Fruit fly (Drosophila melanogaster): Measurements from ENCODE around the gene CG14314.

The CG14314 gene

dm6 chr3R:18220211-18220749, 4.3 kb downstream of the CG14314 start, which contains the start of the genes CG7988 and CG7183 (continued):
- TF ChIP-seq CG2875 (GFP tag; optimal IDR thresholded peaks at IDR 0.05) (peak; percentile 93), wdn (GFP tag; IDR thresholded peaks at IDR 0.05) (peak; percentile 96), CG13775 (GFP tag; optimal IDR thresholded peaks at IDR 0.05) (peak; percentile 98), CG34422 (GFP tag; IDR thresholded peaks at IDR 0.05) (peak; percentile 99), CG8359 (GFP tag; optimal IDR thresholded peaks at IDR 0.05; ENCODE audit: borderline replicate concordance) (peak; percentile 80), Max (GFP tag; optimal IDR thresholded peaks at IDR 0.05) (peak; percentile 96), slbo (GFP tag; IDR thresholded peaks at IDR 0.05) (peak; percentile 99), wor (GFP tag; IDR thresholded peaks at IDR 0.05) (peak; percentile 97), bcd (GFP tag; optimal IDR thresholded peaks at IDR 0.05) (peak; percentile 96), CG10209 (GFP tag; optimal IDR thresholded peaks at IDR 0.05) (peak; percentile 98), NK7.1 (GFP tag; optimal IDR thresholded peaks at IDR 0.05) (peak; percentile 88), grn (GFP tag; optimal IDR thresholded peaks at IDR 0.05) (no peak), knrl (GFP tag; IDR thresholded peaks at IDR 0.05; ENCODE audit: partially characterized antibody) (no peak; the same call in 2 of the 3 replicates), zfh2 (GFP tag; optimal IDR thresholded peaks at IDR 0.05) (peak; percentile 91), D19B (GFP tag; optimal IDR thresholded peaks at IDR 0.05) (peak; percentile 79), CG12942 (GFP tag; optimal IDR thresholded peaks at IDR 0.05) (peak; percentile 97), CG1832 (GFP tag; optimal IDR thresholded peaks at IDR 0.05) (no peak), Scr (GFP tag; IDR thresholded peaks at IDR 0.05; ENCODE audit: partially characterized antibody) (peak; percentile 23; the same call in 1 of the 2 replicates), nmo (GFP tag; optimal IDR thresholded peaks at IDR 0.05) (peak; percentile 99), CG11723 (GFP tag; optimal IDR thresholded peaks at IDR 0.05) (peak; percentile 92), CG5180 (GFP tag; optimal IDR thresholded peaks at IDR 0.05) (peak; percentile 75), CG2129 (GFP tag; IDR thresholded peaks at IDR 0.05; ENCODE audit: partially characterized antibody) (no peak), CoRest (tag; optimal IDR thresholded peaks at IDR 0.05) (peak; percentile 99), CG4282 (GFP tag; optimal IDR thresholded peaks at IDR 0.05) (peak; percentile 70), Ssrp (tag; optimal IDR thresholded peaks at IDR 0.05) (peak; percentile 99), CG15269 (tag; optimal IDR thresholded peaks at IDR 0.05) (peak; percentile 98), pb (GFP tag; optimal IDR thresholded peaks at IDR 0.05) (peak; percentile 73), CG8281 (tag; optimal IDR thresholded peaks at IDR 0.05) (peak; percentile 87), Dad (GFP tag; optimal IDR thresholded peaks at IDR 0.05) (peak; percentile 92), pfk (GFP tag; optimal IDR thresholded peaks at IDR 0.05) (no peak), H15 (GFP tag; IDR thresholded peaks at IDR 0.05) (peak; percentile 98), CG10431 (GFP tag; optimal IDR thresholded peaks at IDR 0.05) (peak; percentile 86), vvl (GFP tag; IDR thresholded peaks at IDR 0.05) (peak; percentile 99), Fer2 (tag; optimal IDR thresholded peaks at IDR 0.05) (peak; percentile 95), CG34224 (GFP tag; IDR thresholded peaks at IDR 0.05; ENCODE audit: partially characterized antibody) (no peak), CG8388 (GFP tag; optimal IDR thresholded peaks at IDR 0.05) (peak; percentile 98), Hmr (GFP tag; optimal IDR thresholded peaks at IDR 0.05) (peak; percentile 96), Usf (GFP tag; optimal IDR thresholded peaks at IDR 0.05) (peak; percentile 94), CG2120 (GFP tag; optimal IDR thresholded peaks at IDR 0.05) (peak; percentile 98), hth (optimal IDR thresholded peaks at IDR 0.05) (no peak), CG2199 (GFP tag; IDR thresholded peaks at IDR 0.05) (peak; percentile 94), Ets65A (GFP tag) (peak; percentile 97), CG30020 (tag; optimal IDR thresholded peaks at IDR 0.05) (peak; percentile 89), Aef1 (GFP tag; IDR thresholded peaks at IDR 0.05) (peak; percentile 97), Dll (GFP tag; IDR thresholded peaks at IDR 0.05; ENCODE audit: partially characterized antibody) (peak; percentile 48; the same call in 1 of the 4 replicates), HmgD (GFP tag; optimal IDR thresholded peaks at IDR 0.05) (peak; percentile 31), cas (GFP tag; IDR thresholded peaks at IDR 0.05) (peak; percentile 95), ind (GFP tag; optimal IDR thresholded peaks at IDR 0.05) (peak; percentile 97), CG3407 (GFP tag; optimal IDR thresholded peaks at IDR 0.05) (peak; percentile 96), Hr3 (GFP tag; optimal IDR thresholded peaks at IDR 0.05) (peak; percentile 99)

Measured in whole organism, embryonic.